Worm (Caenorhabditis elegans) whole organism, L1 larva: ENCODE measurements around the gene F22E12.3.

Experiments
- aha-1 ChIP-seq: fragments of 150-350 bp; optimal IDR thresholded peaks from 2 replicates; lab custom pipeline; 2014; ENCODE audit warnings: missing biosample characterization, missing genetic modification characterization
- ama-1 ChIP-seq: fragments of 150-350 bp; optimal IDR thresholded peaks from 2 replicates; lab custom pipeline; 2014
- blmp-1 ChIP-seq: fragments of 150-350 bp; optimal IDR thresholded peaks from 2 replicates; lab custom pipeline; 2014; ENCODE audit warnings: missing biosample characterization, missing genetic modification characterization
- ceh-88 ChIP-seq: fragments of 200-800 bp; sonication (Bioruptor generic); IDR thresholded peaks from 2 replicates; pipeline ENCODE4 v1.3.6; 2022; ENCODE audit warnings: missing genetic modification characterization, missing compliant biosample characterization
- dpl-1 ChIP-seq, 3 experiments: fragments of 150-350 bp in 2 of 3; sonication (generic microtip) in 1 of 3; optimal IDR thresholded peaks; 2 replicates each; lab custom pipeline; 2014 to 2017; ENCODE audit warnings: missing biosample characterization in 3 of 3, missing genetic modification characterization in 3 of 3, missing genetic modification reagents in 3 of 3
- efl-3 ChIP-seq: fragments of 200-800 bp; sonication (Bioruptor generic); optimal IDR thresholded peaks from 2 replicates; lab custom pipeline; 2018; ENCODE audit warnings: mild to moderate bottlenecking, missing genetic modification characterization, missing compliant biosample characterization
- elt-2 ChIP-seq: sonication (generic microtip); optimal IDR thresholded peaks from 2 replicates; lab custom pipeline; 2016; ENCODE audit warnings: missing genetic modification characterization, mild to moderate bottlenecking, inconsistent platforms, missing compliant biosample characterization, missing genetic modification reagents
- elt-3 ChIP-seq, 6 experiments: fragments of 150-350 bp in 1 of 6; sonication (generic microtip); optimal IDR thresholded peaks; 2 replicates each; lab custom pipeline; 2017 to 2018; ENCODE audit warnings: missing biosample characterization in 6 of 6, missing genetic modification characterization in 6 of 6, inconsistent platforms in 1 of 6
- ets-5 ChIP-seq: fragments of 200-800 bp; sonication (Bioruptor generic); IDR thresholded peaks from 2 replicates; pipeline ENCODE4 v1.3.6; 2022; ENCODE audit warnings: missing genetic modification characterization, missing compliant biosample characterization
- fkh-4 ChIP-seq: sonication (generic microtip); optimal IDR thresholded peaks from 2 replicates; lab custom pipeline; 2016; ENCODE audit warnings: missing compliant biosample characterization, missing genetic modification characterization, borderline replicate concordance
- hlh-17 ChIP-seq: fragments of 200-800 bp; sonication (Bioruptor generic); optimal IDR thresholded peaks from 2 replicates; lab custom pipeline; 2018; ENCODE audit warnings: missing genetic modification characterization, mild to moderate bottlenecking, missing compliant biosample characterization, moderate library complexity, borderline replicate concordance
- hpl-2 ChIP-seq: fragments of 150-350 bp; optimal IDR thresholded peaks from 2 replicates; lab custom pipeline; 2014; ENCODE audit warnings: missing biosample characterization, missing genetic modification reagents, missing genetic modification characterization
- jun-1 ChIP-seq: fragments of 150-350 bp; optimal IDR thresholded peaks from 2 replicates; lab custom pipeline; 2014; ENCODE audit warnings: missing biosample characterization, missing genetic modification reagents, missing genetic modification characterization
- lin-13 ChIP-seq: fragments of 150-350 bp; optimal IDR thresholded peaks from 2 replicates; lab custom pipeline; 2014; ENCODE audit warnings: missing biosample characterization, missing genetic modification reagents, missing genetic modification characterization
- lin-14 ChIP-seq: fragments of 200-800 bp; sonication (Bioruptor generic); optimal IDR thresholded peaks from 2 replicates; lab custom pipeline; 2018; ENCODE audit warnings: mild to moderate bottlenecking, missing genetic modification characterization, moderate library complexity, missing compliant biosample characterization
- lin-35 ChIP-seq, 2 experiments: fragments of 150-350 bp; optimal IDR thresholded peaks; 2 replicates each; lab custom pipeline; 2014; ENCODE audit warnings: missing biosample characterization in 2 of 2, missing genetic modification characterization in 2 of 2, missing genetic modification reagents in 2 of 2
- lsy-2 ChIP-seq, 2 experiments: fragments of 150-350 bp; optimal IDR thresholded peaks; 2 replicates each; lab custom pipeline; 2014; ENCODE audit warnings: missing biosample characterization in 2 of 2, missing genetic modification characterization in 2 of 2
- nhr-28 ChIP-seq: fragments of 150-350 bp; optimal IDR thresholded peaks from 2 replicates; lab custom pipeline; 2014; ENCODE audit warnings: missing biosample characterization, missing genetic modification characterization
- nhr-77 ChIP-seq: fragments of 150-350 bp; optimal IDR thresholded peaks from 2 replicates; lab custom pipeline; 2014; ENCODE audit warnings: missing biosample characterization, missing genetic modification characterization
- nhr-85 ChIP-seq: sonication (generic microtip); peaks from one replicate; lab custom pipeline; 2016; ENCODE audit warnings: missing genetic modification characterization, inconsistent platforms, missing compliant biosample characterization
- nhr-90 ChIP-seq: sonication (generic microtip); optimal IDR thresholded peaks from 2 replicates; lab custom pipeline; 2016; ENCODE audit warnings: mild to moderate bottlenecking, missing genetic modification characterization, missing compliant biosample characterization; ENCODE audit not compliant: poor library complexity
- pag-3 ChIP-seq: sonication (generic microtip); optimal IDR thresholded peaks from 2 replicates; lab custom pipeline; 2017; ENCODE audit warnings: missing genetic modification characterization, mild to moderate bottlenecking, missing compliant biosample characterization, antibody characterized with exemption, borderline replicate concordance; ENCODE audit not compliant: insufficient read depth
- pqm-1 ChIP-seq: sonication (generic microtip); optimal IDR thresholded peaks from 3 replicates; lab custom pipeline; 2017; ENCODE audit warnings: missing biosample characterization, missing genetic modification characterization
- rnt-1 ChIP-seq: sonication (generic microtip); optimal IDR thresholded peaks from 2 replicates; lab custom pipeline; 2016; ENCODE audit warnings: mild to moderate bottlenecking, missing genetic modification characterization, moderate library complexity, missing compliant biosample characterization
- skn-1 ChIP-seq: fragments of 150-350 bp; optimal IDR thresholded peaks from 2 replicates; lab custom pipeline; 2014; ENCODE audit warnings: missing biosample characterization, missing genetic modification characterization
- snu-23 ChIP-seq: sonication (generic microtip); optimal IDR thresholded peaks from 2 replicates; lab custom pipeline; 2016; ENCODE audit warnings: missing genetic modification characterization, missing compliant biosample characterization
- sup-37 ChIP-seq: fragments of 200-800 bp; sonication (Bioruptor generic); optimal IDR thresholded peaks from 2 replicates; lab custom pipeline; 2018; ENCODE audit warnings: mild to moderate bottlenecking, missing genetic modification characterization, missing compliant biosample characterization
- swsn-7 ChIP-seq: sonication (generic microtip); optimal IDR thresholded peaks from 2 replicates; lab custom pipeline; 2016; ENCODE audit warnings: missing genetic modification characterization, missing compliant biosample characterization
- tbx-2 ChIP-seq: sonication (generic microtip); optimal IDR thresholded peaks from 2 replicates; lab custom pipeline; 2016; ENCODE audit warnings: missing genetic modification characterization, missing compliant biosample characterization
- tlp-1 ChIP-seq: fragments of 150-350 bp; optimal IDR thresholded peaks from 2 replicates; lab custom pipeline; 2014; ENCODE audit warnings: missing biosample characterization, missing genetic modification characterization
- zip-4 ChIP-seq: fragments of 200-800 bp; sonication (Bioruptor generic); optimal IDR thresholded peaks from 2 replicates; lab custom pipeline; 2018; ENCODE audit warnings: mild to moderate bottlenecking, missing genetic modification characterization, moderate library complexity, missing compliant biosample characterization
- ztf-4 ChIP-seq: fragments of 150-350 bp; optimal IDR thresholded peaks from 2 replicates; lab custom pipeline; 2014; ENCODE audit warnings: missing biosample characterization, missing genetic modification characterization

F22E12.3 gene

ce11 chrV:10441135-10442024 is 21.8 kb downstream of the F22E12.3 start, which contains the start of gene pap-1 (continued):
- TF ChIP-seq dpl-1 (GFP tag; optimal IDR thresholded peaks at IDR 0.05; lab: Kevin White, UChicago), result peak; percentile 14 to 32 (median 19)
- no peak for TF ChIP-seq lin-13
- TF ChIP-seq snu-23, result no peak
- no peak for TF ChIP-seq hpl-2 (GFP tag; lab: Kevin White, UChicago)
- no peak for TF ChIP-seq ztf-4
- TF ChIP-seq ceh-88 (GFP tag; lab: Robert Waterston, UW), result no peak
- TF ChIP-seq swsn-7 (tag; lab: Kevin White, UChicago), result peak; percentile 26
- no peak for TF ChIP-seq nhr-77
- no peak for TF ChIP-seq pag-3 (tag; lab: Kevin White, UChicago)
- TF ChIP-seq nhr-90, result no peak
- no peak for TF ChIP-seq ama-1
- no peak for TF ChIP-seq ets-5 (GFP tag; lab: Robert Waterston, UW)
- TF ChIP-seq rnt-1 (tag; lab: Kevin White, UChicago), result peak; percentile 78
- no peak for TF ChIP-seq tlp-1
- no peak for TF ChIP-seq elt-3 (tag; optimal IDR thresholded peaks at IDR 0.05; lab: Kevin White, UChicago)
- TF ChIP-seq efl-3 (GFP tag; lab: Kevin White, UChicago), result no peak
- TF ChIP-seq zip-4 (GFP tag; lab: Kevin White, UChicago), result no peak

- no peak for TF ChIP-seq aha-1 (tag; lab: Kevin White, UChicago)
- TF ChIP-seq tbx-2 (tag; lab: Kevin White, UChicago), result no peak
These were observed 22.5 kb downstream of the F22E12.3 start, which contains the start of gene snf-10 for ce11 chrV:10440723-10441122. Gene snf-10, minus strand, starts transcription at chrV:10440823.

DNA sequence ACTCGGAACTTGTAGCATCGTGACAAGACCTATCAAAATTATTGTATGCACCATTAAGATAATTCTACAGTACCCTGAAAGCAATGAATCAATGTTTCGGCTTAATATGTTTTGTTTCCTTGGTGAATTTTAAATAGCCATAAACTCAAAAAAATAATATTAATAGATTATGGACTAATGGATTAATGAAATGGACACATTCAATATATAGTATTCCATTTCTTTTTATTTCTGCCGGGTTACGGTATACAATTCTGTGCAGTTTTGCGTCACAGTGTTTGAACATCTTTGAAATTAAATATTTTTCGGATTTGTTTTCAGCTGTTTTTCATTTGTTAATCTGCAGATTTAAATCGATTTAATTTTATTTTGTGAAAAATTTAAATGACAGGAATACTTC is 26.6 kb downstream of the F22E12.3 start, which contains the start of gene set-22:
TSS of gene set-22 (plus strand) at position 301 of the 400 bp plus-strand sequence.
- TF ChIP-seq tlp-1 (no peak), fkh-4 (tag; lab: Kevin White, UChicago) (no peak)
- TF ChIP-seq, all 84 proteins: peak for 0

DNA sequence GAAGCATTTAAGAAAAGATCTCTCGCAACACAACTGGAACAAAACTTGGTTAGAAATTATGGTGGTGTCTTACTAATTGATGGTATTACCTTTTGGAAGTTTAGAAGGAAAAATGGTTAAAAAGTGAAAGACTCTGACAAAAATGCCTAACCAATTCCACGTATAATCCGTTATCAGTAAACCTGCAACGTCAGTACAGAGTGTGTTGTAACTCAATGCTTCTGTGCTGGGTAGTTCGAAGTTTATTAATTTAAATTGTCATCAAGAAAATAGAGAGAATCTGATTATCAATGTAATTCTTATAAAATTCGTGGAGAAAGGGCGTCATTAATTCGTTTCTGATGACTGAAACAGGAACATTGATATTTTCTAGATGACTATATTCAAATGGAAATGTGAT is 28.0 kb downstream of the F22E12.3 start:
- TF ChIP-seq skn-1 (tag; lab: Kevin White, UChicago) (no peak), lin-35 (GFP tag; optimal IDR thresholded peaks at IDR 0.05; lab: Kevin White, UChicago) (no peak), aha-1 (tag; lab: Kevin White, UChicago) (no peak), hlh-17 (no peak), sup-37 (no peak), nhr-28 (tag; lab: Kevin White, UChicago) (no peak), blmp-1 (tag; lab: Kevin White, UChicago) (no peak)
- TF ChIP-seq, all 84 proteins: peak for 0

ce11 chrV:10433721-10434120 is 29.5 kb downstream of the F22E12.3 start, which contains the start of gene Y32F6A.4:
Gene Y32F6A.4, minus strand, starts transcription at chrV:10434067.
- TF ChIP-seq elt-2 (tag; lab: Kevin White, UChicago), result peak; percentile 51
- no peak for TF ChIP-seq fkh-4 (tag; lab: Kevin White, UChicago)

DNA sequence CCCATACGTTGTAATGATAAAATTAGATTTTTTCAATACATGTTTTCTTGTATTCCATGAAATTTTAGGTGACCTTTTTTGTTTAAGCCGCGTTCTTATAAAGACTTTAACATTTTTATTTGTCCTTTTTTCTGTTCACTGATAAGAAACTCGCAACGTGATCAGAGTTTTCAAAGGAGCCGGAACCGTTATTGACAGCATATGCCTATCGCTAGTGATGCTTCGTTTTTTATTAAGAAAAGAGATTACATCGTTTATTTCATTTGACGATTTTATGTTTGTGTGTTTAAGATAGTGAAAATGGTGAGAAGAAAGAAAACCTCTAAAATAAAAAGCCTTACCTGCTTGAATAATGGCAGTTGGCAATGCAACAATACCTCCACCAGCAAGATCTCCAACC is 30.6 kb downstream of the F22E12.3 start:
- TF ChIP-seq pqm-1 (peak; percentile 28), elt-2 (tag; lab: Kevin White, UChicago) (peak; percentile 92), lsy-2 (tag; optimal IDR thresholded peaks at IDR 0.05; lab: Kevin White, UChicago) (peak in 1 of 2 experiments; percentile 4), lin-14 (GFP tag; lab: Kevin White, UChicago) (peak; percentile 20), lin-35 (GFP tag; optimal IDR thresholded peaks at IDR 0.05; lab: Kevin White, UChicago) (peak in 1 of 2 experiments; percentile 7), sup-37 (no peak), nhr-85 (tag; lab: Kevin White, UChicago) (no peak), jun-1 (tag; lab: Kevin White, UChicago) (no peak)
